Worm (Caenorhabditis elegans) whole organism, midembryonic: ENCODE results near the gene Y45F10B.8.

Source experiments
- T22C8.4 ChIP-seq: fragments of 200-800 bp; sonication (Bioruptor generic); IDR thresholded peaks from 2 replicates; pipeline ENCODE4 v1.3.6; 2022; ENCODE audit warnings: missing genetic modification characterization, missing compliant biosample characterization
- cog-1 ChIP-seq: sonication (generic microtip); optimal IDR thresholded peaks from 2 replicates; lab custom pipeline; 2016; ENCODE audit warnings: missing genetic modification characterization, missing compliant biosample characterization
- flt-1 ChIP-seq: fragments of 200-800 bp; sonication (Bioruptor generic); IDR thresholded peaks from 2 replicates; pipeline ENCODE4 v1.3.6; 2022; ENCODE audit warnings: missing genetic modification characterization, missing compliant biosample characterization
- klf-2 ChIP-seq: fragments of 200-800 bp; sonication (Bioruptor generic); conservative IDR thresholded peaks from 2 replicates; pipeline ENCODE4 v1.3.6; 2022; ENCODE audit warnings: missing genetic modification reagents, missing genetic modification characterization, missing compliant biosample characterization
- med-1 ChIP-seq: sonication (generic microtip); optimal IDR thresholded peaks from 2 replicates; lab custom pipeline; 2017; ENCODE audit warnings: missing genetic modification characterization, mild to moderate bottlenecking, missing compliant biosample characterization, antibody characterized with exemption, missing genetic modification reagents; ENCODE audit not compliant: insufficient read depth
- ref-1 ChIP-seq: fragments of 200-800 bp; sonication (Bioruptor generic); conservative IDR thresholded peaks from 2 replicates; pipeline ENCODE4 v1.3.6; 2022; ENCODE audit warnings: missing genetic modification reagents, missing genetic modification characterization, missing compliant biosample characterization
- tab-1 ChIP-seq: fragments of 200-800 bp; sonication (Bioruptor generic); IDR thresholded peaks from 2 replicates; pipeline ENCODE4 v1.3.6; 2022; ENCODE audit warnings: missing genetic modification characterization, missing compliant biosample characterization
- ztf-23 ChIP-seq: fragments of 200-800 bp; sonication (Bioruptor generic); IDR thresholded peaks from 2 replicates; pipeline ENCODE4 v1.3.6; 2022; ENCODE audit warnings: missing genetic modification reagents, missing genetic modification characterization, missing compliant biosample characterization
- ztf-29 ChIP-seq: fragments of 200-800 bp; sonication (Bioruptor generic); IDR thresholded peaks from 2 replicates; pipeline ENCODE4 v1.3.6; 2022; ENCODE audit warnings: missing genetic modification reagents, missing genetic modification characterization, missing compliant biosample characterization

Gene Y45F10B.8

ce11 chrIV:13564284-13564683 is 13.8 kb downstream of the Y45F10B.8 start:
- no peak for TF ChIP-seq T22C8.4 (GFP tag; lab: Robert Waterston, UW)
- no peak for TF ChIP-seq ztf-29
- TF ChIP-seq med-1 (GFP tag; lab: Kevin White, UChicago) = no peak
- no peak for TF ChIP-seq cog-1 (tag; lab: Kevin White, UChicago)
- TF ChIP-seq ref-1 = no peak
- TF ChIP-seq tab-1 (GFP tag; lab: Robert Waterston, UW) = no peak
- TF ChIP-seq flt-1 (GFP tag; lab: Robert Waterston, UW) = no peak
- no peak for TF ChIP-seq klf-2 (GFP tag; lab: Robert Waterston, UW)
- TF ChIP-seq ztf-23 (GFP tag; lab: Robert Waterston, UW) = no peak

- TF ChIP-seq ref-1 (no peak), flt-1 (GFP tag; lab: Robert Waterston, UW) (no peak), klf-2 (GFP tag; lab: Robert Waterston, UW) (no peak), tab-1 (GFP tag; lab: Robert Waterston, UW) (no peak), med-1 (GFP tag; lab: Kevin White, UChicago) (no peak), ztf-29 (no peak), cog-1 (tag; lab: Kevin White, UChicago) (no peak), T22C8.4 (GFP tag; lab: Robert Waterston, UW) (no peak), ztf-23 (GFP tag; lab: Robert Waterston, UW) (no peak)
Observed at ce11 chrIV:13561629-13562028, 16.4 kb downstream of the Y45F10B.8 start, which contains the start of the genes Y45F10B.13 and qui-1. Y45F10B.13 (minus strand) TSS chrIV:13561729. qui-1 (plus strand) TSS chrIV:13561861.

ce11 chrIV:13559020-13559419 is 19.1 kb downstream of the Y45F10B.8 start:
- TF ChIP-seq ref-1 = no peak
- TF ChIP-seq T22C8.4 (GFP tag; lab: Robert Waterston, UW) = no peak
- no peak for TF ChIP-seq ztf-23 (GFP tag; lab: Robert Waterston, UW)
- TF ChIP-seq tab-1 (GFP tag; lab: Robert Waterston, UW) = no peak
- TF ChIP-seq ztf-29 = no peak
- no peak for TF ChIP-seq klf-2 (GFP tag; lab: Robert Waterston, UW)
- TF ChIP-seq med-1 (GFP tag; lab: Kevin White, UChicago) = no peak
- TF ChIP-seq cog-1 (tag; lab: Kevin White, UChicago) = no peak
- no peak for TF ChIP-seq flt-1 (GFP tag; lab: Robert Waterston, UW)

- TF ChIP-seq T22C8.4 (GFP tag; lab: Robert Waterston, UW) (no peak), tab-1 (GFP tag; lab: Robert Waterston, UW) (no peak), flt-1 (GFP tag; lab: Robert Waterston, UW) (no peak), ztf-23 (GFP tag; lab: Robert Waterston, UW) (no peak), med-1 (GFP tag; lab: Kevin White, UChicago) (no peak), ztf-29 (no peak), klf-2 (GFP tag; lab: Robert Waterston, UW) (no peak), cog-1 (tag; lab: Kevin White, UChicago) (no peak), ref-1 (no peak)
Observed at ce11 chrIV:13557393-13557792, 20.7 kb downstream of the Y45F10B.8 start.

ce11 chrIV:13555508-13555907 is 22.6 kb downstream of the Y45F10B.8 start:
- no peak for TF ChIP-seq ztf-29
- no peak for TF ChIP-seq tab-1 (GFP tag; lab: Robert Waterston, UW)
- TF ChIP-seq klf-2 (GFP tag; lab: Robert Waterston, UW) = no peak
- TF ChIP-seq cog-1 (tag; lab: Kevin White, UChicago) = no peak
- no peak for TF ChIP-seq med-1 (GFP tag; lab: Kevin White, UChicago)
- no peak for TF ChIP-seq flt-1 (GFP tag; lab: Robert Waterston, UW)
- no peak for TF ChIP-seq ref-1
- no peak for TF ChIP-seq ztf-23 (GFP tag; lab: Robert Waterston, UW)
- no peak for TF ChIP-seq T22C8.4 (GFP tag; lab: Robert Waterston, UW)

ce11 chrIV:13554350-13554749 is 23.7 kb downstream of the Y45F10B.8 start:
- TF ChIP-seq flt-1 (GFP tag; lab: Robert Waterston, UW) (no peak), ref-1 (no peak), cog-1 (tag; lab: Kevin White, UChicago) (no peak), ztf-29 (no peak), med-1 (GFP tag; lab: Kevin White, UChicago) (no peak), tab-1 (GFP tag; lab: Robert Waterston, UW) (no peak), ztf-23 (GFP tag; lab: Robert Waterston, UW) (no peak), T22C8.4 (GFP tag; lab: Robert Waterston, UW) (no peak), klf-2 (GFP tag; lab: Robert Waterston, UW) (no peak)

- TF ChIP-seq klf-2 (GFP tag; lab: Robert Waterston, UW) (no peak), ref-1 (no peak), T22C8.4 (GFP tag; lab: Robert Waterston, UW) (no peak)
Observed at ce11 chrIV:13549350-13549749, 28.7 kb downstream of the Y45F10B.8 start.

ce11 chrIV:13548188-13548587 is 29.9 kb downstream of the Y45F10B.8 start, which contains the start of gene F52G2.3:
F52G2.3 (minus strand) TSS chrIV:13548230.
- no peak for TF ChIP-seq T22C8.4 (GFP tag; lab: Robert Waterston, UW)
- no peak for TF ChIP-seq ref-1
- TF ChIP-seq ztf-29 = no peak
- no peak for TF ChIP-seq cog-1 (tag; lab: Kevin White, UChicago)
- TF ChIP-seq tab-1 (GFP tag; lab: Robert Waterston, UW) = no peak
- no peak for TF ChIP-seq ztf-23 (GFP tag; lab: Robert Waterston, UW)
- no peak for TF ChIP-seq flt-1 (GFP tag; lab: Robert Waterston, UW)
- TF ChIP-seq klf-2 (GFP tag; lab: Robert Waterston, UW) = no peak
- no peak for TF ChIP-seq med-1 (GFP tag; lab: Kevin White, UChicago)

ce11 chrIV:13540165-13540564 is 37.9 kb downstream of the Y45F10B.8 start, which contains the start of gene rsd-2:
rsd-2 (minus strand) TSS chrIV:13540265.
- TF ChIP-seq flt-1 (GFP tag; lab: Robert Waterston, UW) = no peak
- TF ChIP-seq med-1 (GFP tag; lab: Kevin White, UChicago) = no peak
- TF ChIP-seq klf-2 (GFP tag; lab: Robert Waterston, UW) = no peak
- TF ChIP-seq ref-1 = no peak
- TF ChIP-seq T22C8.4 (GFP tag; lab: Robert Waterston, UW) = no peak
- no peak for TF ChIP-seq cog-1 (tag; lab: Kevin White, UChicago)
- TF ChIP-seq ztf-23 (GFP tag; lab: Robert Waterston, UW) = no peak
- no peak for TF ChIP-seq ztf-29
- TF ChIP-seq tab-1 (GFP tag; lab: Robert Waterston, UW) = no peak
